Worm (Caenorhabditis elegans) whole organism, late embryonic: ENCODE results near the gene Y46E12A.5.

ENCODE experiments used
- K02D7.2 ChIP-seq: sonication (generic microtip); optimal IDR thresholded peaks from 2 replicates; lab custom pipeline; 2017; ENCODE audit warnings: mild to moderate bottlenecking, missing genetic modification characterization, missing compliant biosample characterization
- pha-4 ChIP-seq: fragments of 150-350 bp; optimal IDR thresholded peaks from 2 replicates; lab custom pipeline; 2018; ENCODE audit warnings: missing biosample characterization, missing genetic modification reagents, missing genetic modification characterization
- pqm-1 ChIP-seq: sonication (generic microtip); optimal IDR thresholded peaks from 2 replicates; lab custom pipeline; 2016; ENCODE audit warnings: missing genetic modification characterization, missing compliant biosample characterization
- unc-3 ChIP-seq, 2 experiments: fragments of 200-800 bp in 1 of 2; sonication (Bioruptor generic) in 1 of 2; sonication (generic microtip) in 1 of 2; conservative IDR thresholded peaks in 1 of 2; optimal IDR thresholded peaks in 1 of 2; 2 replicates each; pipeline versions ENCODE4 v1.3.6 to Lab custom; 2016 to 2022; ENCODE audit warnings: missing compliant biosample characterization in 2 of 2, missing genetic modification characterization in 2 of 2, missing genetic modification reagents in 1 of 2

ce11 chrIII:1731850-1732249 lies 26.2 kb downstream of the Y46E12A.5 start:
- TF ChIP-seq pha-4 (tag; lab: Kevin White, UChicago), result no peak
- TF ChIP-seq unc-3 (GFP tag; conservative IDR thresholded peaks at IDR 0.05; lab: Robert Waterston, UW), result no peak
- no peak for TF ChIP-seq unc-3 (tag; optimal IDR thresholded peaks at IDR 0.05; lab: Kevin White, UChicago)
- TF ChIP-seq pqm-1 (tag; lab: Kevin White, UChicago), result no peak
- TF ChIP-seq K02D7.2 (tag; lab: Kevin White, UChicago), result no peak
